Worm (Caenorhabditis elegans): ENCODE results near the gene lmd-5.
A peak's percentile ranks its signal among the peaks of the same experiment; 100 is the strongest.

The lmd-5 gene

DNA sequence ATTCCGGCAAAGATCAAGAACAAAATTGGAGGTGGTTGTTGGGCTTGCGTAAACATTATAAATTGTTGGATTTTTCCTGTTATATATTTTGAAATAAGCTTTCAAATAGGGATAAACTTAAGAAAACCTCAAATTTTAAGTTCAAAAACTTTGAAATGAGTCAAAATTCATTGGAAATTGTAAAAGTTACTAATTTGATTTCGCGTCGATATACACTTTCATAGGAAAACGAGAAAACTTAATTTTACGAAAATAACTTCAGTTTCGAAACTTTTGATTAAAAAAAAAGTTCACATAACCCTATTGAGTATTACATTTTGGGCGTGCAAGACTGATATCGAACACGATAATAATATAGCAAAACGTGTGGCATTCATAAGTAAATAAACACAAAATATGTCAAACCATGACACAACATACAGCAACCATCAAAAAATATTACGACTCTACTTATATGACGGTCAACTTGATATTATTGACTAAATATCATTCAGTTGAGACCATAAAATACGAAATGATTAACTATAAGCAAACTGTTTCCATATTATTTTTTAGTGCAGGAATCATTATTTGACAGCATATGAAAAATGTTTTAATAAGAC is 27.2 kb upstream of the lmd-5 start:
- TF ChIP-seq ahr-1 (tag; optimal IDR thresholded peaks at IDR 0.05) (no peak), dve-1 (tag; optimal IDR thresholded peaks at IDR 0.05) (no peak), hlh-30 (tag; optimal IDR thresholded peaks at IDR 0.05; ENCODE audit: insufficient read depth) (no peak), mec-3 (tag; optimal IDR thresholded peaks at IDR 0.05; ENCODE audit: borderline replicate concordance) (no peak), unc-86 (tag; optimal IDR thresholded peaks at IDR 0.05) (no peak), ref-2 (tag; optimal IDR thresholded peaks at IDR 0.05) (no peak), ceh-14 (tag; optimal IDR thresholded peaks at IDR 0.05) (no peak), npax-4 (tag; optimal IDR thresholded peaks at IDR 0.05) (no peak), lim-6 (tag; optimal IDR thresholded peaks at IDR 0.05) (no peak), zip-5 (tag; optimal IDR thresholded peaks at IDR 0.05) (no peak), sdc-2 (tag; optimal IDR thresholded peaks at IDR 0.05) (no peak), Y22D7AL.16 (tag; optimal IDR thresholded peaks at IDR 0.05) (no peak)

DNA sequence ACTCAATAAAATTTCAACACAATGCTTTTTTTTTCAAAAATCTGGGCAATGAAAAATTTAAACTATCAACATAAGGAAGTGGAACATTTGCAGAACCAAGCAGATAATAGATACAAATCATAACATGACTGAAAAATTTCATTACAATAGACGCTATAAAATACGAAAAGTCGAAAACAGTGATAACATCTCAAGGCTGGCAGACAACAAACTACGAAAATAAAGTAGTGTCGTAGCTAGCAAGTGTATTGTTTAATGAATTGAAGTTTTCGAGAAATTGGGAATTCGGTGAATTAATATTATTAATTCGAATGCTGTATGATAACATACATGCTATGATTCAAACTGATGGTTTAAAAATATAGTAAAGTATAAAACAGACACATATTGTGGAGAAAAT is 26.6 kb upstream of the lmd-5 start:
- TF ChIP-seq F13H6.1 (tag; optimal IDR thresholded peaks at IDR 0.05) (no peak), gmeb-2 (tag; optimal IDR thresholded peaks at IDR 0.05) (no peak), pag-3 (tag; optimal IDR thresholded peaks at IDR 0.05; ENCODE audit: borderline replicate concordance) (no peak), odd-2 (tag; optimal IDR thresholded peaks at IDR 0.05) (no peak), ama-1 (optimal IDR thresholded peaks at IDR 0.05) (no peak), hlh-8 (tag; optimal IDR thresholded peaks at IDR 0.05) (no peak), ceh-2 (tag; optimal IDR thresholded peaks at IDR 0.05) (no peak), ahr-1 (tag; optimal IDR thresholded peaks at IDR 0.05) (no peak), ceh-19 (GFP tag; optimal IDR thresholded peaks at IDR 0.05) (no peak), ceh-9 (tag; optimal IDR thresholded peaks at IDR 0.05) (no peak), unc-55 (GFP tag; optimal IDR thresholded peaks at IDR 0.05) (no peak)

DNA sequence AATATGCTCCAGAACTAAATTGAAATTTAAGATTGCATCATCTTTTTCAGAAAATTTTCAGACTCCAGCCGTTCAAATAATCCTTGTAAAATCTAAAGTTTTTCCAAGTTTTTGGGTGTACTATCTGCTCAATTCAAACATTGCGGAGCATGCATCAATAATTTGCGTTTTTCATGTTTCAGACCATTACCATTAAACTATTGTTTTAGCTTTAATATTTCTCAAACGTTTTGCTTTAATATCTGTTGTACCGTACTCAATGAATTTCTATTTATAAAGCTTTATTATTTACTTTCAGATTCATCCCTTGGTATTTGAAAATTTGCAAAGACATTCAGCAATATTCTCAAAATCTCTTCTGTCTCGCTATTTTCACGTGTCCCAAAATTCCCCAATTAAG is 20.2 kb upstream of the lmd-5 start, which contains the start of gene odr-2:
Gene odr-2, plus strand, starts transcription at position 301 of the 400 bp plus-strand sequence.
- TF ChIP-seq dmd-4 (tag; optimal IDR thresholded peaks at IDR 0.05; ENCODE audit: borderline replicate concordance) (no peak), ceh-19 (GFP tag; optimal IDR thresholded peaks at IDR 0.05) (no peak), ceh-2 (tag; optimal IDR thresholded peaks at IDR 0.05) (no peak), ama-1 (optimal IDR thresholded peaks at IDR 0.05) (no peak), hlh-15 (tag; optimal IDR thresholded peaks at IDR 0.05) (no peak), fkh-10 (GFP tag; optimal IDR thresholded peaks at IDR 0.05) (no peak), dve-1 (tag; optimal IDR thresholded peaks at IDR 0.05) (no peak), ttx-3 (tag; optimal IDR thresholded peaks at IDR 0.05) (no peak), ceh-9 (tag; optimal IDR thresholded peaks at IDR 0.05) (no peak), hlh-8 (tag; optimal IDR thresholded peaks at IDR 0.05) (no peak), ceh-34 (tag; optimal IDR thresholded peaks at IDR 0.05) (no peak), pax-1 (tag; optimal IDR thresholded peaks at IDR 0.05) (no peak), unc-3 (GFP tag; conservative IDR thresholded peaks at IDR 0.05) (no peak), unc-3 (tag; optimal IDR thresholded peaks at IDR 0.05) (no peak), elt-4 (tag; optimal IDR thresholded peaks at IDR 0.05) (no peak)

DNA sequence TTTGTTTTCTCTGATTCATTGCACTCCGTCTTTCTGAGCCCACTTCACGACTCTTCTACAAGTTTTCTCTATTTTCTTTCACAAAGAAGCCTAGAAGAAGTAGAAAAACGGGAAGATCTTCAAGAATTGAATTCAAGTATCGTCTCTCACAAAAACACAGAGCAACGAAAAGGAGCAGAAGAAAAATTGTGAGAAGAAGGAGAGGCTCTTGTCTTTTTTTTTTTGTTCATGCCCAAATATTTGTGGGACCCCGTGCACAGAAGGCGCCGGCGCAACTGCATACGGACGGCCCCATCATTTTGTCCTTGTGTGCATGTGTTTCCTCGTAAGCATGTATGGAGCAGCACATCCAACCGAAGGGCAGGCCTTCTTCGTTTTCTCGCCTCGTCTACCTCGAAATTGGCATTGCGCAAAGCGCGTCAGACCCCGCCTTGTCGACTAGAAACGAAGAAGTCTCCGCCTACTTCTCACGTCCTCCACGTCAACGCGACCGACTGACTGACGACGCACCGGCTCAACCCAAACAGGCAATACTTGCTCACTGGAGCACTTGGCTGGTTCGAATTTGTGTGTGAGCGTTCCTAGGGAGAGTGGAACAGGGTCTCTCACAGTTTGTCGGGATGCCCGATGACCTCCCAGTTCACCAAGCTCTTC is 16.8 kb upstream of the lmd-5 start:
- TF ChIP-seq hlh-6 (tag; optimal IDR thresholded peaks at IDR 0.05) (peak; percentile 34), unc-42 (tag; optimal IDR thresholded peaks at IDR 0.05) (peak; percentile 37), sox-4 (tag; optimal IDR thresholded peaks at IDR 0.05) (no peak), ttx-3 (tag; optimal IDR thresholded peaks at IDR 0.05) (no peak), ref-2 (tag; optimal IDR thresholded peaks at IDR 0.05) (no peak)

DNA sequence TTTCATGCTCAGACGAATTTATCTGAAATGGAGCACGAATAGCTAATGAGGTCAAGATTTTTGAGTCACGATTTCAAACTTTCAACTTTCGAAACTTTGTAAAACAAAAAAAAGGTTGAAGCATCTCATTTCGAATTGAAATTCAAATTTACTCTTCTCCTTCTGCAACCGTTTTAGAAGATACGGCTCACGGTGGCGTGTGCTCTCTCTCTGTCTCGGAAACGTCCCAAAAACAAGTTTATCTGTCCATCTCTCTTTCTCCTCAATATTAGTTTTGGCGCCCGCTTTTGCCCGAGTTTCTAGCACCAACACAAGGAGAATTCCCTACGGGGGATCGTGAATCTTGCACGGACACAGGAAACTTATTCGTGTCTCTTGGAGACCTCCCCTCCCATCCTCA is 13.1 kb upstream of the lmd-5 start:
- TF ChIP-seq dmd-4 (tag; optimal IDR thresholded peaks at IDR 0.05; ENCODE audit: borderline replicate concordance) (no peak), unc-42 (tag; optimal IDR thresholded peaks at IDR 0.05) (peak; percentile 71), hlh-8 (tag; optimal IDR thresholded peaks at IDR 0.05) (no peak), sox-2 (GFP tag; IDR thresholded peaks at IDR 0.05) (no peak)
